Worm (Caenorhabditis elegans) whole organism, L2 larva: ENCODE results near the gene fut-1.

Experiments used
- C34F6.9 ChIP-seq: fragments of 150-350 bp; optimal IDR thresholded peaks from 2 replicates; lab custom pipeline; 2014; ENCODE audit warnings: missing biosample characterization, missing genetic modification characterization
- F13H6.1 ChIP-seq: sonication (generic microtip); optimal IDR thresholded peaks from 2 replicates; lab custom pipeline; 2016; ENCODE audit warnings: missing genetic modification characterization, missing compliant biosample characterization
- R02D3.7 ChIP-seq: fragments of 150-350 bp; optimal IDR thresholded peaks from 2 replicates; lab custom pipeline; 2014; ENCODE audit warnings: missing biosample characterization, missing genetic modification characterization
- Y55F3AM.14 ChIP-seq: fragments of 200-800 bp; sonication (Bioruptor generic); optimal IDR thresholded peaks from 2 replicates; lab custom pipeline; 2018; ENCODE audit warnings: mild to moderate bottlenecking, missing genetic modification characterization, missing compliant biosample characterization
- ZK546.5 ChIP-seq: sonication (generic microtip); optimal IDR thresholded peaks from 2 replicates; lab custom pipeline; 2017; ENCODE audit warnings: missing biosample characterization, missing genetic modification characterization
- alr-1 ChIP-seq: fragments of 150-350 bp; optimal IDR thresholded peaks from 2 replicates; lab custom pipeline; 2014; ENCODE audit warnings: missing biosample characterization, missing genetic modification characterization
- aly-2 ChIP-seq: fragments of 150-350 bp; optimal IDR thresholded peaks from 2 replicates; lab custom pipeline; 2014; ENCODE audit warnings: missing biosample characterization, missing genetic modification characterization
- ama-1 ChIP-seq: fragments of 150-350 bp; optimal IDR thresholded peaks from 2 replicates; lab custom pipeline; 2018; ENCODE audit warnings: inconsistent platforms
- blmp-1 ChIP-seq: sonication (generic microtip); optimal IDR thresholded peaks from 2 replicates; lab custom pipeline; 2017; ENCODE audit warnings: missing genetic modification characterization, mild to moderate bottlenecking, missing compliant biosample characterization, antibody characterized with exemption, moderate library complexity; ENCODE audit not compliant: insufficient read depth
- ceh-16 ChIP-seq: fragments of 150-350 bp; optimal IDR thresholded peaks from 2 replicates; lab custom pipeline; 2014; ENCODE audit warnings: missing biosample characterization, missing genetic modification characterization
- ceh-82 ChIP-seq: fragments of 150-350 bp; optimal IDR thresholded peaks from 2 replicates; lab custom pipeline; 2014; ENCODE audit warnings: missing biosample characterization, missing genetic modification characterization
- crh-2 ChIP-seq: sonication (generic microtip); optimal IDR thresholded peaks from 2 replicates; lab custom pipeline; 2017; ENCODE audit warnings: missing biosample characterization, missing genetic modification characterization
- dmd-4 ChIP-seq: sonication (generic microtip); optimal IDR thresholded peaks from 2 replicates; lab custom pipeline; 2017; ENCODE audit warnings: missing biosample characterization, missing genetic modification characterization
- egl-27 ChIP-seq: sonication (generic microtip); optimal IDR thresholded peaks from 3 replicates; lab custom pipeline; 2017; ENCODE audit warnings: missing biosample characterization, missing genetic modification reagents, missing genetic modification characterization
- elt-1 ChIP-seq: fragments of 150-350 bp; optimal IDR thresholded peaks from 2 replicates; lab custom pipeline; 2014; ENCODE audit warnings: missing biosample characterization, missing genetic modification characterization
- elt-3 ChIP-seq: sonication (generic microtip); optimal IDR thresholded peaks from 2 replicates; lab custom pipeline; 2017; ENCODE audit warnings: missing biosample characterization, missing genetic modification characterization
- gmeb-1 ChIP-seq: fragments of 150-350 bp; optimal IDR thresholded peaks from 2 replicates; lab custom pipeline; 2014; ENCODE audit warnings: missing biosample characterization, missing genetic modification characterization
- lin-11 ChIP-seq: fragments of 150-350 bp; sonication (generic microtip); optimal IDR thresholded peaks from 2 replicates; lab custom pipeline; 2014; ENCODE audit warnings: missing biosample characterization, missing genetic modification characterization, inconsistent platforms, mixed read lengths
- lin-13 ChIP-seq: fragments of 150-350 bp; optimal IDR thresholded peaks from 2 replicates; lab custom pipeline; 2014; ENCODE audit warnings: missing biosample characterization, missing genetic modification reagents, missing genetic modification characterization
- lin-39 ChIP-seq: fragments of 150-350 bp; optimal IDR thresholded peaks from 2 replicates; lab custom pipeline; 2014; ENCODE audit warnings: missing biosample characterization, missing genetic modification reagents, missing genetic modification characterization
- lsy-2 ChIP-seq, 2 experiments: fragments of 150-350 bp in 1 of 2; sonication (generic microtip) in 1 of 2; optimal IDR thresholded peaks; 2 replicates each; lab custom pipeline; 2014 to 2017; ENCODE audit warnings: missing biosample characterization in 2 of 2, missing genetic modification characterization in 2 of 2
- mab-5 ChIP-seq: fragments of 150-350 bp; optimal IDR thresholded peaks from 2 replicates; lab custom pipeline; 2014; ENCODE audit warnings: missing biosample characterization, missing genetic modification characterization
- mbf-1 ChIP-seq: sonication (generic microtip); optimal IDR thresholded peaks from 2 replicates; lab custom pipeline; 2017; ENCODE audit warnings: missing biosample characterization, missing genetic modification characterization
- mdl-1 ChIP-seq, 2 experiments: fragments of 150-350 bp in 1 of 2; sonication (generic microtip) in 1 of 2; optimal IDR thresholded peaks; 2 replicates each; lab custom pipeline; 2017; ENCODE audit warnings: missing biosample characterization in 2 of 2, missing genetic modification characterization in 2 of 2
- nhr-10 ChIP-seq: sonication (generic microtip); optimal IDR thresholded peaks from 2 replicates; lab custom pipeline; 2017; ENCODE audit warnings: missing biosample characterization, missing genetic modification characterization
- nhr-11 ChIP-seq: fragments of 150-350 bp; optimal IDR thresholded peaks from 2 replicates; lab custom pipeline; 2014; ENCODE audit warnings: missing biosample characterization, missing genetic modification characterization
- nhr-12 ChIP-seq: fragments of 150-350 bp; optimal IDR thresholded peaks from 2 replicates; lab custom pipeline; 2014; ENCODE audit warnings: missing biosample characterization, missing genetic modification characterization
- nhr-129 ChIP-seq: fragments of 150-350 bp; optimal IDR thresholded peaks from 2 replicates; lab custom pipeline; 2014; ENCODE audit warnings: missing biosample characterization, missing genetic modification characterization
- nhr-21 ChIP-seq: fragments of 150-350 bp; optimal IDR thresholded peaks from 2 replicates; lab custom pipeline; 2014; ENCODE audit warnings: missing biosample characterization, missing genetic modification characterization
- nhr-23 ChIP-seq: fragments of 150-350 bp; optimal IDR thresholded peaks from 2 replicates; lab custom pipeline; 2014; ENCODE audit warnings: missing biosample characterization, missing genetic modification reagents, missing genetic modification characterization
- nhr-237 ChIP-seq: fragments of 150-350 bp; optimal IDR thresholded peaks from 2 replicates; lab custom pipeline; 2014; ENCODE audit warnings: missing biosample characterization, missing genetic modification characterization
- nhr-25 ChIP-seq: fragments of 150-350 bp; sonication (generic microtip); optimal IDR thresholded peaks from 3 replicates; lab custom pipeline; 2014; ENCODE audit warnings: missing biosample characterization, missing genetic modification characterization
- nhr-6 ChIP-seq: fragments of 150-350 bp; optimal IDR thresholded peaks from 2 replicates; lab custom pipeline; 2014; ENCODE audit warnings: missing biosample characterization, missing genetic modification characterization
- peb-1 ChIP-seq: fragments of 150-350 bp; optimal IDR thresholded peaks from 2 replicates; lab custom pipeline; 2014; ENCODE audit warnings: missing biosample characterization, missing genetic modification characterization
- sem-4 ChIP-seq: fragments of 150-350 bp; optimal IDR thresholded peaks from 2 replicates; lab custom pipeline; 2014; ENCODE audit warnings: missing biosample characterization, missing genetic modification reagents, missing genetic modification characterization
- skn-1 ChIP-seq: sonication (generic microtip); optimal IDR thresholded peaks from 2 replicates; lab custom pipeline; 2017; ENCODE audit warnings: missing biosample characterization, missing genetic modification characterization
- sma-3 ChIP-seq: sonication (generic microtip); optimal IDR thresholded peaks from 2 replicates; lab custom pipeline; 2016; ENCODE audit warnings: missing genetic modification reagents, missing genetic modification characterization, missing compliant biosample characterization
- sma-9 ChIP-seq, 2 experiments: fragments of 150-350 bp in 1 of 2; sonication (generic microtip) in 1 of 2; optimal IDR thresholded peaks; 2 replicates each; lab custom pipeline; 2014 to 2016; ENCODE audit warnings: missing genetic modification characterization in 2 of 2, mild to moderate bottlenecking in 1 of 2, missing biosample characterization in 1 of 2, missing compliant biosample characterization in 1 of 2, missing genetic modification reagents in 1 of 2, moderate library complexity in 1 of 2
- snpc-4 ChIP-seq: fragments of 150-350 bp; optimal IDR thresholded peaks from 2 replicates; lab custom pipeline; 2014; ENCODE audit warnings: missing biosample characterization, missing genetic modification characterization
- unc-39 ChIP-seq: fragments of 150-350 bp; optimal IDR thresholded peaks from 2 replicates; lab custom pipeline; 2014; ENCODE audit warnings: missing biosample characterization, missing genetic modification characterization
- unc-55 ChIP-seq: fragments of 150-350 bp; sonication (generic microtip); optimal IDR thresholded peaks from 3 replicates; lab custom pipeline; 2014; ENCODE audit warnings: missing biosample characterization, missing genetic modification reagents, missing genetic modification characterization
- unc-62 ChIP-seq: fragments of 150-350 bp; optimal IDR thresholded peaks from 2 replicates; lab custom pipeline; 2014; ENCODE audit warnings: missing biosample characterization, missing genetic modification reagents, missing genetic modification characterization
- zag-1 ChIP-seq: fragments of 150-350 bp; optimal IDR thresholded peaks from 2 replicates; lab custom pipeline; 2014; ENCODE audit warnings: missing biosample characterization, missing genetic modification characterization
- ztf-1 ChIP-seq: fragments of 200-800 bp; sonication (Bioruptor generic); conservative IDR thresholded peaks from 2 replicates; pipeline ENCODE4 v1.3.6; 2022; ENCODE audit warnings: missing genetic modification characterization, missing compliant biosample characterization
- ztf-11 ChIP-seq: sonication (generic microtip); optimal IDR thresholded peaks from 2 replicates; lab custom pipeline; 2017; ENCODE audit warnings: missing biosample characterization, missing genetic modification characterization

fut-1 gene

ce11 chrII:8721955-8722524, 37.4 kb downstream of the fut-1 start, which contains the start of gene trcs-2:
trcs-2 (plus strand) TSS chrII:8722474.
- TF ChIP-seq ztf-1 (GFP tag; lab: Robert Waterston, UW) (no peak), sma-3 (GFP tag; lab: Kevin White, UChicago) (no peak), elt-3 (tag; lab: Kevin White, UChicago) (no peak), mdl-1 (tag; optimal IDR thresholded peaks at IDR 0.05; lab: Kevin White, UChicago) (no peak), alr-1 (no peak), ceh-16 (tag; lab: Kevin White, UChicago) (no peak), crh-2 (tag; lab: Kevin White, UChicago) (no peak), snpc-4 (tag; lab: Kevin White, UChicago) (no peak), elt-1 (tag; lab: Kevin White, UChicago) (no peak), lin-11 (tag; lab: Kevin White, UChicago) (no peak), gmeb-1 (tag; lab: Kevin White, UChicago) (no peak), aly-2 (tag; lab: Kevin White, UChicago) (no peak), ZK546.5 (tag; lab: Kevin White, UChicago) (no peak), zag-1 (tag; lab: Kevin White, UChicago) (no peak), mbf-1 (tag; lab: Kevin White, UChicago) (no peak), unc-55 (GFP tag; lab: Kevin White, UChicago) (no peak), nhr-23 (tag; lab: Kevin White, UChicago) (no peak)

DNA sequence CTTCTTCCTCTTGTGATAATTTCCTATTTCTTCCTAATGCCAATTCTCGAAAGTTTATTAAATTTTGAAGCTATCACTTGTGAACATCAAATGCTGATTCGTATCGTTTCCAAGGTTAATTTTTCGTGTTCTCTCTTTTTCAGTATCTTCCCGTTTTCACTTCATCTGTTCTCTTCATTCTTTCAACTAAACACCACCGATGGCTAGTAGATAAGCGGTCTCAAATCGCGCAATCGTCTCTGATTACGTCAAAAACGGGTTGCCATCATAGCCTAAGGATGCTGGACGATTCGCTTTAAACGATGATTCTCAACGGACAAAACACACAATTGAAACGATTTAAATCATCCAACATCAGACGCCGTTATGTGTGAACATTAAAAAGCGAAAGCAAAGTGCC, 41.8 kb downstream of the fut-1 start:
- TF ChIP-seq nhr-25 (peak; percentile 51), nhr-11 (tag; lab: Kevin White, UChicago) (no peak), lin-39 (tag; lab: Kevin White, UChicago) (no peak), mab-5 (no peak), nhr-6 (tag; lab: Kevin White, UChicago) (no peak), unc-62 (GFP tag; lab: Kevin White, UChicago) (no peak), ama-1 (no peak), F13H6.1 (tag; lab: Kevin White, UChicago) (no peak), blmp-1 (tag; lab: Kevin White, UChicago) (peak; percentile 96), lin-13 (GFP tag; lab: Kevin White, UChicago) (no peak), ztf-11 (tag; lab: Kevin White, UChicago) (no peak), dmd-4 (tag; lab: Kevin White, UChicago) (no peak), ztf-1 (GFP tag; lab: Robert Waterston, UW) (no peak), zag-1 (tag; lab: Kevin White, UChicago) (no peak), mdl-1 (tag; optimal IDR thresholded peaks at IDR 0.05; lab: Kevin White, UChicago) (no peak), R02D3.7 (no peak), egl-27 (no peak), mbf-1 (tag; lab: Kevin White, UChicago) (no peak), ceh-16 (tag; lab: Kevin White, UChicago) (no peak), ZK546.5 (tag; lab: Kevin White, UChicago) (no peak), snpc-4 (tag; lab: Kevin White, UChicago) (no peak), nhr-10 (tag; lab: Kevin White, UChicago) (no peak), sma-3 (GFP tag; lab: Kevin White, UChicago) (no peak), sem-4 (tag; lab: Kevin White, UChicago) (peak; percentile 46), skn-1 (tag; lab: Kevin White, UChicago) (no peak), unc-55 (GFP tag; lab: Kevin White, UChicago) (no peak), nhr-21 (peak; percentile 28), lsy-2 (tag; optimal IDR thresholded peaks at IDR 0.05; lab: Kevin White, UChicago) (no peak), Y55F3AM.14 (GFP tag; lab: Kevin White, UChicago) (no peak), C34F6.9 (tag; lab: Kevin White, UChicago) (no peak), alr-1 (no peak), nhr-12 (tag; lab: Kevin White, UChicago) (no peak), elt-3 (tag; lab: Kevin White, UChicago) (no peak), nhr-237 (no peak), ceh-82 (no peak), aly-2 (tag; lab: Kevin White, UChicago) (no peak), nhr-129 (tag; lab: Kevin White, UChicago) (no peak), lin-11 (tag; lab: Kevin White, UChicago) (no peak), nhr-23 (tag; lab: Kevin White, UChicago) (no peak), unc-39 (tag; lab: Kevin White, UChicago) (no peak), gmeb-1 (tag; lab: Kevin White, UChicago) (no peak), crh-2 (tag; lab: Kevin White, UChicago) (no peak), peb-1 (no peak), sma-9 (GFP tag; optimal IDR thresholded peaks at IDR 0.05; lab: Kevin White, UChicago) (peak; percentile 35), sma-9 (tag; optimal IDR thresholded peaks at IDR 0.05; lab: Kevin White, UChicago) (no peak)
